Worm (Caenorhabditis elegans): ENCODE data around the gene R05D3.12.

DNA sequence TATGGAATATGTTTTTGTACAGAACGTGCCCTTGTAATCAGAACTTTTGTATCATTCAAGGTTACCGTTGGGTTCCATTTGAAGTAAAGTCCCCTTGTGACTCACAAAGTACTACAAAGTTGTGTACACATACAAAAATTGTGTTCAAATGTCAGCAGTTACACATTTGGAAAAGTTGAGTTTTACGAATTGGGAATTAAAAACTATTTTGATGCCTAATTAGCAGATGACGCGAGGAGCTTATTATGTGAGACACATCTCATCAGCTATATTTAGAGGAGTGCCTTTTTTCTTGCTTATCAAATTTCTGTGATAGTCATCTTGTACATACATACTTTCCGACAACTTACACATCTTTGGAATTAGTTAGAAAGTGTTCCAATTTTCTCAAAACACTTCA, 32.8 kb downstream of the R05D3.12 start:
- no peak for TF ChIP-seq nhr-111 (GFP tag; optimal IDR thresholded peaks at IDR 0.05)
- TF ChIP-seq dpl-1 (GFP tag; optimal IDR thresholded peaks at IDR 0.05), result no peak
- TF ChIP-seq arid-1 (GFP tag; conservative IDR thresholded peaks at IDR 0.05), result no peak
